Worm (Caenorhabditis elegans): ENCODE data around the gene mom-1.

Gene mom-1

ce11 chrX:6263194-6263698 is 29.7 kb upstream of the mom-1 start, which contains the start of gene W05H9.4:
W05H9.4 (plus strand) TSS chrX:6263648.
- peak; percentile 57 for TF ChIP-seq ces-1 (GFP tag; optimal IDR thresholded peaks at IDR 0.05)
- no peak for TF ChIP-seq zip-8 (tag; optimal IDR thresholded peaks at IDR 0.05)
- no peak for TF ChIP-seq nhr-12 (tag; optimal IDR thresholded peaks at IDR 0.05)
- peak; percentile 52 for TF ChIP-seq cnd-1 (tag; optimal IDR thresholded peaks at IDR 0.05)
- TF ChIP-seq nhr-237 (tag; optimal IDR thresholded peaks at IDR 0.05): no peak
- TF ChIP-seq sptf-1 (tag; optimal IDR thresholded peaks at IDR 0.05): no peak
- no peak for TF ChIP-seq ceh-83 (GFP tag; optimal IDR thresholded peaks at IDR 0.05)
- TF ChIP-seq bed-3 (GFP tag; optimal IDR thresholded peaks at IDR 0.05): no peak
- TF ChIP-seq mls-2 (tag; optimal IDR thresholded peaks at IDR 0.05): peak; percentile 75
- TF ChIP-seq nhr-76 (tag; optimal IDR thresholded peaks at IDR 0.05): no peak
- TF ChIP-seq nhr-2 (tag; optimal IDR thresholded peaks at IDR 0.05): peak; percentile 91
- TF ChIP-seq ztf-11 (tag; optimal IDR thresholded peaks at IDR 0.05): peak; percentile 2
- peak; percentile 53 for TF ChIP-seq hlh-1 (tag; optimal IDR thresholded peaks at IDR 0.05)
- peak; percentile 12 for TF ChIP-seq mep-1 (tag; optimal IDR thresholded peaks at IDR 0.05)
- TF ChIP-seq unc-120 (tag; optimal IDR thresholded peaks at IDR 0.05; ENCODE audit: poor library complexity, severe bottlenecking): peak; percentile 69
- TF ChIP-seq ceh-39 (tag; optimal IDR thresholded peaks at IDR 0.05): peak; percentile 71
- peak; percentile 20 for TF ChIP-seq ham-2 (GFP tag; optimal IDR thresholded peaks at IDR 0.05)
- peak; percentile 10 for TF ChIP-seq lin-13 (tag; optimal IDR thresholded peaks at IDR 0.05)

ce11 chrX:6266739-6267138 is 26.2 kb upstream of the mom-1 start, which contains the start of gene W05H9.2:
W05H9.2 (plus strand) TSS chrX:6267039.
- no peak for TF ChIP-seq cnd-1 (tag; optimal IDR thresholded peaks at IDR 0.05)
- TF ChIP-seq flh-1 (GFP tag; optimal IDR thresholded peaks at IDR 0.05): no peak
- TF ChIP-seq mab-5 (tag; optimal IDR thresholded peaks at IDR 0.05): no peak
- no peak for TF ChIP-seq unc-39 (tag; optimal IDR thresholded peaks at IDR 0.05)
- no peak for TF ChIP-seq ces-1 (GFP tag; optimal IDR thresholded peaks at IDR 0.05)
- no peak for TF ChIP-seq nhr-237 (tag; optimal IDR thresholded peaks at IDR 0.05)
- TF ChIP-seq ceh-39 (tag; optimal IDR thresholded peaks at IDR 0.05): no peak
- no peak for TF ChIP-seq lin-32 (GFP tag; optimal IDR thresholded peaks at IDR 0.05)
- TF ChIP-seq ceh-43 (GFP tag; optimal IDR thresholded peaks at IDR 0.05): no peak
- no peak for TF ChIP-seq elt-3 (tag; optimal IDR thresholded peaks at IDR 0.05)
- no peak for TF ChIP-seq nhr-76 (tag; optimal IDR thresholded peaks at IDR 0.05)
- TF ChIP-seq ham-2 (GFP tag; optimal IDR thresholded peaks at IDR 0.05): no peak
- no peak for TF ChIP-seq unc-120 (tag; optimal IDR thresholded peaks at IDR 0.05; ENCODE audit: poor library complexity, severe bottlenecking)

- TF ChIP-seq ztf-11 (tag; optimal IDR thresholded peaks at IDR 0.05) (no peak), hlh-1 (tag; optimal IDR thresholded peaks at IDR 0.05) (no peak), zip-8 (tag; optimal IDR thresholded peaks at IDR 0.05) (no peak), bed-3 (GFP tag; optimal IDR thresholded peaks at IDR 0.05) (no peak), unc-120 (tag; optimal IDR thresholded peaks at IDR 0.05; ENCODE audit: poor library complexity, severe bottlenecking) (no peak), flh-1 (GFP tag; optimal IDR thresholded peaks at IDR 0.05) (no peak), elt-3 (tag; optimal IDR thresholded peaks at IDR 0.05) (no peak), ceh-43 (GFP tag; optimal IDR thresholded peaks at IDR 0.05) (no peak), nhr-28 (tag; optimal IDR thresholded peaks at IDR 0.05) (no peak), unc-39 (tag; optimal IDR thresholded peaks at IDR 0.05) (no peak), mls-2 (tag; optimal IDR thresholded peaks at IDR 0.05) (no peak), ham-2 (GFP tag; optimal IDR thresholded peaks at IDR 0.05) (no peak)
Observed at ce11 chrX:6271718-6272117, 21.2 kb upstream of the mom-1 start, which contains the start of gene lro-1. lro-1 (plus strand) TSS chrX:6272089.

ce11 chrX:6273772-6274171 is 19.1 kb upstream of the mom-1 start:
- no peak for TF ChIP-seq zip-8 (tag; optimal IDR thresholded peaks at IDR 0.05)
- TF ChIP-seq mls-2 (tag; optimal IDR thresholded peaks at IDR 0.05): no peak
- TF ChIP-seq cnd-1 (tag; optimal IDR thresholded peaks at IDR 0.05): no peak
- no peak for TF ChIP-seq hlh-1 (tag; optimal IDR thresholded peaks at IDR 0.05)
- no peak for TF ChIP-seq lin-32 (GFP tag; optimal IDR thresholded peaks at IDR 0.05)
- no peak for TF ChIP-seq tbx-8 (GFP tag; optimal IDR thresholded peaks at IDR 0.05)
- no peak for TF ChIP-seq elt-1 (tag; optimal IDR thresholded peaks at IDR 0.05; ENCODE audit: borderline replicate concordance, insufficient read depth)
- TF ChIP-seq unc-120 (tag; optimal IDR thresholded peaks at IDR 0.05; ENCODE audit: poor library complexity, severe bottlenecking): no peak
- TF ChIP-seq M03D4.4 (tag; optimal IDR thresholded peaks at IDR 0.05): no peak

- TF ChIP-seq blmp-1 (tag; optimal IDR thresholded peaks at IDR 0.05) (no peak), zip-8 (tag; optimal IDR thresholded peaks at IDR 0.05) (no peak), ham-2 (GFP tag; optimal IDR thresholded peaks at IDR 0.05) (no peak), lin-13 (tag; optimal IDR thresholded peaks at IDR 0.05) (no peak)
Observed at ce11 chrX:6274270-6274669, 18.6 kb upstream of the mom-1 start.
